Worm (Caenorhabditis elegans) whole organism, young adult: ENCODE results near the gene dohh-1.

Source experiments
- B0261.1 ChIP-seq: sonication (generic microtip); optimal IDR thresholded peaks from 2 replicates; lab custom pipeline; 2016; ENCODE audit warnings: mild to moderate bottlenecking, missing genetic modification characterization, moderate library complexity, missing compliant biosample characterization
- C17E4.6 ChIP-seq: fragments of 200-800 bp; sonication (Bioruptor generic); IDR thresholded peaks from 2 replicates; pipeline ENCODE4 v1.3.6; 2022; ENCODE audit warnings: missing genetic modification reagents, missing genetic modification characterization, missing compliant biosample characterization
- F22D6.2 ChIP-seq: sonication (generic microtip); optimal IDR thresholded peaks from 2 replicates; lab custom pipeline; 2016; ENCODE audit warnings: mild to moderate bottlenecking, missing genetic modification characterization, missing compliant biosample characterization
- F33H1.4 ChIP-seq: fragments of 200-800 bp; sonication (Bioruptor generic); IDR thresholded peaks from 2 replicates; pipeline ENCODE4 v1.3.6; 2022; ENCODE audit warnings: missing genetic modification reagents, missing genetic modification characterization, missing compliant biosample characterization
- F39B2.1 ChIP-seq: fragments of 200-800 bp; sonication (Bioruptor generic); IDR thresholded peaks from 2 replicates; pipeline ENCODE4 v1.3.6; 2022; ENCODE audit warnings: missing genetic modification reagents, missing genetic modification characterization, missing compliant biosample characterization
- F49E8.2 ChIP-seq: sonication (generic microtip); optimal IDR thresholded peaks from 3 replicates; lab custom pipeline; 2017; ENCODE audit warnings: missing genetic modification characterization, mild to moderate bottlenecking, missing compliant biosample characterization, antibody characterized with exemption, moderate library complexity; ENCODE audit not compliant: insufficient read depth
- F52B5.7 ChIP-seq: sonication (generic microtip); optimal IDR thresholded peaks from 2 replicates; lab custom pipeline; 2016; ENCODE audit warnings: mild to moderate bottlenecking, missing genetic modification characterization, missing compliant biosample characterization
- F55B11.4 ChIP-seq: sonication (generic microtip); optimal IDR thresholded peaks from 2 replicates; lab custom pipeline; 2016; ENCODE audit warnings: missing compliant biosample characterization, missing genetic modification characterization, borderline replicate concordance; ENCODE audit not compliant: insufficient read depth
- T07F8.4 ChIP-seq: sonication (generic microtip); optimal IDR thresholded peaks from 2 replicates; lab custom pipeline; 2016; ENCODE audit warnings: mild to moderate bottlenecking, missing genetic modification characterization, moderate library complexity, missing compliant biosample characterization
- Y53G8AR.9 ChIP-seq: fragments of 200-800 bp; sonication (Bioruptor generic); conservative IDR thresholded peaks from 2 replicates; pipeline ENCODE4 v1.3.6; 2022; ENCODE audit warnings: missing genetic modification reagents, missing genetic modification characterization, missing compliant biosample characterization
- Y56A3A.18 ChIP-seq: fragments of 200-800 bp; sonication (Bioruptor generic); IDR thresholded peaks from 2 replicates; pipeline ENCODE4 v1.3.6; 2022; ENCODE audit warnings: missing genetic modification reagents, missing genetic modification characterization, missing compliant biosample characterization
- Y95B8A.8 ChIP-seq: fragments of 200-800 bp; sonication (Bioruptor generic); IDR thresholded peaks from 2 replicates; pipeline ENCODE4 v1.3.6; 2022; ENCODE audit warnings: missing genetic modification reagents, missing genetic modification characterization, missing compliant biosample characterization
- ZK185.1 ChIP-seq: sonication (generic microtip); optimal IDR thresholded peaks from 2 replicates; lab custom pipeline; 2016; ENCODE audit warnings: mild to moderate bottlenecking, missing genetic modification characterization, missing compliant biosample characterization; ENCODE audit not compliant: poor library complexity, severe bottlenecking
- akir-1 ChIP-seq: fragments of 200-800 bp; sonication (Bioruptor generic); optimal IDR thresholded peaks from 2 replicates; lab custom pipeline; 2018; ENCODE audit warnings: mild to moderate bottlenecking, missing genetic modification characterization, moderate library complexity, missing compliant biosample characterization
- ama-1 ChIP-seq, 3 experiments: fragments of 150-350 bp in 1 of 3; sonication (generic microtip) in 2 of 3; optimal IDR thresholded peaks; 2 replicates each; lab custom pipeline; 2014 to 2018; ENCODE audit warnings: missing biosample characterization in 2 of 3, missing genetic modification characterization in 2 of 3, missing genetic modification reagents in 2 of 3
- aptf-3 ChIP-seq: fragments of 200-800 bp; sonication (Bioruptor generic); IDR thresholded peaks from 2 replicates; pipeline ENCODE4 v1.3.6; 2022; ENCODE audit warnings: missing genetic modification characterization, missing compliant biosample characterization
- bed-1 ChIP-seq: fragments of 200-800 bp; sonication (Bioruptor generic); IDR thresholded peaks from 2 replicates; pipeline ENCODE4 v1.3.6; 2022; ENCODE audit warnings: missing genetic modification reagents, missing genetic modification characterization, missing compliant biosample characterization
- ccch-3 ChIP-seq: fragments of 200-800 bp; sonication (Bioruptor generic); optimal IDR thresholded peaks from 2 replicates; lab custom pipeline; 2018; ENCODE audit warnings: mild to moderate bottlenecking, missing genetic modification characterization, missing compliant biosample characterization
- ceh-40 ChIP-seq: fragments of 200-800 bp; sonication (Bioruptor generic); IDR thresholded peaks from 2 replicates; pipeline ENCODE4 v1.3.6; 2022; ENCODE audit warnings: missing genetic modification characterization, missing compliant biosample characterization
- ceh-58 ChIP-seq: fragments of 200-800 bp; sonication (Bioruptor generic); IDR thresholded peaks from 2 replicates; pipeline ENCODE4 v1.3.6; 2022; ENCODE audit warnings: missing genetic modification characterization, missing compliant biosample characterization
- die-1 ChIP-seq: sonication (generic microtip); optimal IDR thresholded peaks from 2 replicates; lab custom pipeline; 2016; ENCODE audit warnings: missing genotype, mild to moderate bottlenecking, missing genetic modification characterization, missing compliant biosample characterization
- dox-1 ChIP-seq: fragments of 200-800 bp; sonication (Bioruptor generic); IDR thresholded peaks from 2 replicates; pipeline ENCODE4 v1.3.6; 2022; ENCODE audit warnings: missing genetic modification reagents, missing genetic modification characterization, missing compliant biosample characterization
- efl-1 ChIP-seq: fragments of 150-350 bp; optimal IDR thresholded peaks from 2 replicates; lab custom pipeline; 2014; ENCODE audit warnings: missing biosample characterization, missing genetic modification reagents, missing genetic modification characterization
- egl-18 ChIP-seq: fragments of 200-800 bp; sonication (Bioruptor generic); IDR thresholded peaks from 2 replicates; pipeline ENCODE4 v1.3.6; 2022; ENCODE audit warnings: missing genetic modification reagents, missing genetic modification characterization, missing compliant biosample characterization
- fkh-3 ChIP-seq: sonication (generic microtip); optimal IDR thresholded peaks from 2 replicates; lab custom pipeline; 2016; ENCODE audit warnings: mild to moderate bottlenecking, missing genetic modification characterization, missing compliant biosample characterization
- let-526 ChIP-seq: fragments of 200-800 bp; sonication (Bioruptor generic); IDR thresholded peaks from 2 replicates; pipeline ENCODE4 v1.3.6; 2022; ENCODE audit warnings: missing genetic modification reagents, missing genetic modification characterization, missing compliant biosample characterization
- let-607 ChIP-seq, 2 experiments: fragments of 200-800 bp in 1 of 2; sonication (Bioruptor generic) in 1 of 2; sonication (generic microtip) in 1 of 2; optimal IDR thresholded peaks; 2 replicates each; lab custom pipeline; 2016 to 2018; ENCODE audit warnings: mild to moderate bottlenecking in 2 of 2, missing compliant biosample characterization in 2 of 2, missing genetic modification characterization in 2 of 2, moderate library complexity in 2 of 2, missing genotype in 1 of 2
- lin-26 ChIP-seq: fragments of 200-800 bp; sonication (Bioruptor generic); IDR thresholded peaks from 2 replicates; pipeline ENCODE4 v1.3.6; 2022; ENCODE audit warnings: missing genetic modification reagents, missing genetic modification characterization, missing compliant biosample characterization
- lin-35 ChIP-seq, 3 experiments: fragments of 150-350 bp in 2 of 3; sonication (generic microtip) in 1 of 3; optimal IDR thresholded peaks; 2 replicates each; lab custom pipeline; 2014 to 2018; ENCODE audit warnings: missing biosample characterization in 3 of 3, missing genetic modification characterization in 3 of 3, missing genetic modification reagents in 3 of 3
- lin-40 ChIP-seq: sonication (generic microtip); optimal IDR thresholded peaks from 2 replicates; lab custom pipeline; 2016; ENCODE audit warnings: missing genetic modification characterization, mild to moderate bottlenecking, missing compliant biosample characterization, missing genotype, missing genetic modification reagents
- lin-54 ChIP-seq: fragments of 200-800 bp; sonication (Bioruptor generic); optimal IDR thresholded peaks from 2 replicates; lab custom pipeline; 2018; ENCODE audit warnings: mild to moderate bottlenecking, missing genetic modification characterization, missing compliant biosample characterization
- lsy-27 ChIP-seq: sonication (generic microtip); optimal IDR thresholded peaks from 2 replicates; lab custom pipeline; 2017; ENCODE audit warnings: missing genetic modification characterization, mild to moderate bottlenecking, missing compliant biosample characterization, antibody characterized with exemption, missing genotype, borderline replicate concordance; ENCODE audit not compliant: insufficient read depth
- madf-6 ChIP-seq: fragments of 200-800 bp; sonication (Bioruptor generic); IDR thresholded peaks from 2 replicates; pipeline ENCODE4 v1.3.6; 2022; ENCODE audit warnings: missing genetic modification reagents, missing genetic modification characterization, missing compliant biosample characterization
- mcd-1 ChIP-seq: fragments of 200-800 bp; sonication (Bioruptor generic); IDR thresholded peaks from 2 replicates; pipeline ENCODE4 v1.3.6; 2022; ENCODE audit warnings: missing genetic modification reagents, missing genetic modification characterization, missing compliant biosample characterization
- mxl-1 ChIP-seq: sonication (generic microtip); optimal IDR thresholded peaks from 2 replicates; lab custom pipeline; 2016; ENCODE audit warnings: missing genetic modification characterization, missing compliant biosample characterization
- nfya-2 ChIP-seq: fragments of 200-800 bp; sonication (Bioruptor generic); IDR thresholded peaks from 2 replicates; pipeline ENCODE4 v1.3.6; 2022; ENCODE audit warnings: missing genetic modification reagents, missing genetic modification characterization, missing compliant biosample characterization
- nfyb-1 ChIP-seq: fragments of 200-800 bp; sonication (Bioruptor generic); IDR thresholded peaks from 2 replicates; pipeline ENCODE4 v1.3.6; 2022; ENCODE audit warnings: missing genetic modification reagents, missing genetic modification characterization, missing compliant biosample characterization
- nhr-179 ChIP-seq: sonication (generic microtip); optimal IDR thresholded peaks from 2 replicates; lab custom pipeline; 2016; ENCODE audit warnings: mild to moderate bottlenecking, missing genetic modification characterization, missing compliant biosample characterization
- nhr-90 ChIP-seq: sonication (generic microtip); optimal IDR thresholded peaks from 2 replicates; lab custom pipeline; 2016; ENCODE audit warnings: missing genotype, mild to moderate bottlenecking, missing genetic modification characterization, missing compliant biosample characterization
- rec-8 ChIP-seq, 2 experiments: sonication (generic microtip); optimal IDR thresholded peaks; 2 replicates each; lab custom pipeline; 2016; ENCODE audit warnings: mild to moderate bottlenecking in 2 of 2, missing genetic modification characterization in 2 of 2, missing genetic modification reagents in 2 of 2, missing genotype in 2 of 2, missing biosample characterization in 1 of 2, missing compliant biosample characterization in 1 of 2, moderate library complexity in 1 of 2
- sdz-38 ChIP-seq: sonication (generic microtip); optimal IDR thresholded peaks from 2 replicates; lab custom pipeline; 2016; ENCODE audit warnings: missing genotype, missing genetic modification characterization, missing compliant biosample characterization
- sptf-2 ChIP-seq: fragments of 200-800 bp; sonication (Bioruptor generic); optimal IDR thresholded peaks from 2 replicates; lab custom pipeline; 2018; ENCODE audit warnings: mild to moderate bottlenecking, missing genetic modification characterization, missing compliant biosample characterization
- tlf-1 ChIP-seq: fragments of 200-800 bp; sonication (Bioruptor generic); optimal IDR thresholded peaks from 2 replicates; lab custom pipeline; 2018; ENCODE audit warnings: mild to moderate bottlenecking, missing genetic modification characterization, missing compliant biosample characterization
- unc-62 ChIP-seq: fragments of 150-350 bp; optimal IDR thresholded peaks from 2 replicates; lab custom pipeline; 2014; ENCODE audit warnings: missing biosample characterization, missing genetic modification reagents, missing genetic modification characterization
- ztf-25 ChIP-seq: fragments of 200-800 bp; sonication (Bioruptor generic); IDR thresholded peaks from 2 replicates; pipeline ENCODE4 v1.3.6; 2022; ENCODE audit warnings: missing genetic modification reagents, missing genetic modification characterization, missing compliant biosample characterization
- ztf-26 ChIP-seq: sonication (generic microtip); optimal IDR thresholded peaks from 2 replicates; lab custom pipeline; 2017; ENCODE audit warnings: missing genetic modification characterization, missing compliant biosample characterization
- ztf-3 ChIP-seq: fragments of 200-800 bp; sonication (Bioruptor generic); optimal IDR thresholded peaks from 2 replicates; lab custom pipeline; 2018; ENCODE audit warnings: mild to moderate bottlenecking, missing genetic modification characterization, missing compliant biosample characterization

dohh-1 gene

DNA sequence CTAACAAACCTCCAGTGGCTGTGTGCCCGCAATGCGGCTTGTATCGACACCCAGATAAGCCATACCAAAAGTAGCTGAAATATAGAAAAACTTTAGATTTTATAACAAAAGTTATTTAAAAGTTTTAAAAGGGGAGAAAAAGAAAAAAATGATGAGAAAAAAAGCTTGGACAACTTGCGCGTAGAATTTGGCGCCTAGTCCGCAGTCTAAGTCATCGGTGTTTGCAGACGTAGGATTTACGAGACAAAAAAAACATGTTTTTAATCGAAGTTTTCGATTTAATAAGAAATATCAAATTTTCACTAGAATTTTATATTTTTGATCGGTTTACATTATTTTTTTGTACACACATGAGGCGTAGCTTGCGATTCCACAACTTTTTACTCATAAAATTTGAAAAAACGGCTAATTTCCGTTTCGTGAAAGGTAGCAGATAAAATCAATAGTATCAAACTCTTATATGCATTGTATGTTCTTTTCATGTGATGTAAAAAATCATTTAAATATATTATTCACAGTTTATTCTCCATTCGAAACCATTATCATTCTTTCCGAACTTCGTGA, 37.8 kb upstream of the dohh-1 start, which contains the start of gene pro-1 (continued):
- TF ChIP-seq ama-1 (optimal IDR thresholded peaks at IDR 0.05; lab: Kevin White, UChicago) (peak; percentile 81), ama-1 (GFP tag; optimal IDR thresholded peaks at IDR 0.05; lab: Kevin White, UChicago) (peak in 1 of 2 experiments; percentile 30), efl-1 (GFP tag; lab: Kevin White, UChicago) (no peak), F52B5.7 (peak; percentile 86), Y56A3A.18 (GFP tag; lab: Robert Waterston, UW) (peak; percentile 92; the same call in 1 of the 2 replicates), fkh-3 (tag; lab: Kevin White, UChicago) (peak; percentile 17), B0261.1 (tag; lab: Kevin White, UChicago) (peak; percentile 18), lsy-27 (tag; lab: Kevin White, UChicago) (peak; percentile 65), lin-26 (GFP tag; lab: Robert Waterston, UW) (no peak; the same call in none of the 2 replicates), ztf-3 (GFP tag; lab: Kevin White, UChicago) (peak; percentile 14), ceh-58 (GFP tag; lab: Robert Waterston, UW) (peak; percentile 37; the same call in 1 of the 2 replicates), F22D6.2 (peak; percentile 15), dox-1 (GFP tag; lab: Robert Waterston, UW) (peak; percentile 67), mxl-1 (no peak), Y95B8A.8 (GFP tag; lab: Robert Waterston, UW) (peak; percentile 85), Y53G8AR.9 (GFP tag; lab: Robert Waterston, UW) (peak; percentile 88), ceh-40 (peak; percentile 80), F49E8.2 (tag; lab: Kevin White, UChicago) (no peak), unc-62 (GFP tag; lab: Kevin White, UChicago) (peak; percentile 84), let-607 (tag; optimal IDR thresholded peaks at IDR 0.05; lab: Kevin White, UChicago) (peak; percentile 35 to 53), lin-54 (peak; percentile 74), ztf-26 (tag; lab: Kevin White, UChicago) (peak; percentile 89), mcd-1 (GFP tag; lab: Robert Waterston, UW) (peak; percentile 65), F55B11.4 (tag; lab: Kevin White, UChicago) (no peak), die-1 (tag; lab: Kevin White, UChicago) (no peak), aptf-3 (GFP tag; lab: Robert Waterston, UW) (peak; percentile 91; the same call in 1 of the 2 replicates), nfyb-1 (peak; percentile 98), sptf-2 (GFP tag; lab: Kevin White, UChicago) (no peak), rec-8 (tag; optimal IDR thresholded peaks at IDR 0.05; lab: Kevin White, UChicago) (no peak), F39B2.1 (GFP tag; lab: Robert Waterston, UW) (peak; percentile 74; the same call in 1 of the 2 replicates), lin-40 (tag; lab: Kevin White, UChicago) (peak; percentile 85), nfya-2 (no peak), akir-1 (GFP tag; lab: Kevin White, UChicago) (no peak), bed-1 (GFP tag; lab: Robert Waterston, UW) (no peak), F33H1.4 (GFP tag; lab: Robert Waterston, UW) (peak; percentile 53), ZK185.1 (tag; lab: Kevin White, UChicago) (peak; percentile 90), lin-35 (GFP tag; optimal IDR thresholded peaks at IDR 0.05; lab: Kevin White, UChicago) (peak in 2 of 3 experiments; percentile 40 to 79), tlf-1 (GFP tag; lab: Kevin White, UChicago) (peak; percentile 76), sdz-38 (no peak), ztf-25 (GFP tag; lab: Robert Waterston, UW) (0 out of 2 replicates have a peak, but pooled peaks have one; percentile 7), ccch-3 (GFP tag; lab: Kevin White, UChicago) (peak; percentile 15), T07F8.4 (tag; lab: Kevin White, UChicago) (no peak), madf-6 (GFP tag; lab: Robert Waterston, UW) (peak; percentile 79), let-526 (GFP tag; lab: Robert Waterston, UW) (peak; percentile 84), nhr-90 (tag; lab: Kevin White, UChicago) (no peak), nhr-179 (tag; lab: Kevin White, UChicago) (no peak), egl-18 (no peak), C17E4.6 (GFP tag; lab: Robert Waterston, UW) (no peak)
